Fruit fly (Drosophila melanogaster) whole organism, embryonic: Measurements from ENCODE around the gene CG13898.
A peak's percentile ranks its signal among the peaks of the same experiment; 100 is the strongest.

Source experiments
- Adf1 ChIP-seq: fragments of 200-800 bp; sonication (Bioruptor generic); IDR thresholded peaks from 2 replicates; pipeline ENCODE4 v1.3.6; 2022; ENCODE audit warnings: missing biosample characterization, missing genetic modification characterization
- CG1024 ChIP-seq: fragments of 200-800 bp; sonication (Bioruptor generic); IDR thresholded peaks from 2 replicates; pipeline ENCODE4 v1.3.6; 2022; ENCODE audit warnings: missing biosample characterization, missing genetic modification characterization
- CG10274 ChIP-seq: fragments of 200-800 bp; sonication (Bioruptor generic); optimal IDR thresholded peaks from 3 replicates; lab custom pipeline; 2017; ENCODE audit warnings: missing biosample characterization, mild to moderate bottlenecking, missing genetic modification characterization
- CG10462 ChIP-seq: fragments of 200-800 bp; sonication (Bioruptor generic); optimal IDR thresholded peaks from 2 replicates; lab custom pipeline; 2016; ENCODE audit warnings: missing biosample characterization, missing genetic modification characterization
- CG1233 ChIP-seq: fragments of 200-800 bp; sonication (Bioruptor generic); optimal IDR thresholded peaks from 4 replicates; lab custom pipeline; 2018; ENCODE audit warnings: missing biosample characterization, mild to moderate bottlenecking, missing genetic modification characterization
- CG13123 ChIP-seq: fragments of 200-800 bp; sonication (Bioruptor generic); optimal IDR thresholded peaks from 2 replicates; lab custom pipeline; 2016; ENCODE audit warnings: missing biosample characterization, missing genetic modification characterization
- CG15011 ChIP-seq: fragments of 200-800 bp; sonication (Bioruptor generic); optimal IDR thresholded peaks from 3 replicates; lab custom pipeline; 2018; ENCODE audit warnings: missing biosample characterization, mild to moderate bottlenecking, missing genetic modification characterization
- CG15479 ChIP-seq: fragments of 200-800 bp; sonication (Bioruptor generic); optimal IDR thresholded peaks from 3 replicates; lab custom pipeline; 2019; ENCODE audit warnings: missing biosample characterization, mild to moderate bottlenecking, missing genetic modification characterization, moderate library complexity
- CG1602 ChIP-seq: fragments of 200-800 bp; sonication (Bioruptor generic); optimal IDR thresholded peaks from 3 replicates; lab custom pipeline; 2016; ENCODE audit warnings: missing biosample characterization, missing genetic modification characterization
- CG17359 ChIP-seq: fragments of 200-800 bp; sonication (Bioruptor generic); optimal IDR thresholded peaks from 3 replicates; lab custom pipeline; 2018; ENCODE audit warnings: missing biosample characterization, mild to moderate bottlenecking, missing genetic modification characterization, moderate library complexity
- CG2712 ChIP-seq: fragments of 200-800 bp; optimal IDR thresholded peaks from 3 replicates; lab custom pipeline; 2019; ENCODE audit warnings: missing biosample characterization, mild to moderate bottlenecking, missing genetic modification characterization, moderate library complexity
- CG30431 ChIP-seq: fragments of 200-800 bp; sonication (Bioruptor generic); optimal IDR thresholded peaks from 2 replicates; lab custom pipeline; 2017; ENCODE audit warnings: missing biosample characterization, missing genetic modification characterization
- CG33213 ChIP-seq: fragments of 200-800 bp; sonication (Bioruptor generic); optimal IDR thresholded peaks from 3 replicates; lab custom pipeline; 2016; ENCODE audit warnings: missing biosample characterization, missing genetic modification characterization
- CG4424 ChIP-seq: fragments of 200-800 bp; sonication (Bioruptor generic); optimal IDR thresholded peaks from 3 replicates; lab custom pipeline; 2016; ENCODE audit warnings: missing biosample characterization, missing genetic modification characterization
- CG6175 ChIP-seq: fragments of 200-800 bp; sonication (Bioruptor generic); IDR thresholded peaks from 3 replicates; pipeline ENCODE4 v1.3.6; 2022; ENCODE audit warnings: missing biosample characterization, missing genetic modification characterization
- CG8281 ChIP-seq: fragments of 200-800 bp; sonication (Bioruptor generic); optimal IDR thresholded peaks from 2 replicates; lab custom pipeline; 2018; ENCODE audit warnings: missing biosample characterization, mild to moderate bottlenecking, missing genetic modification characterization, moderate library complexity
- CG8944 ChIP-seq: fragments of 200-800 bp; sonication (Bioruptor generic); optimal IDR thresholded peaks from 3 replicates; lab custom pipeline; 2016; ENCODE audit warnings: missing biosample characterization, missing genetic modification characterization
- CG9932 ChIP-seq: fragments of 200-800 bp; sonication (Bioruptor generic); IDR thresholded peaks from 2 replicates; pipeline ENCODE4 v1.3.6; 2022; ENCODE audit warnings: missing biosample characterization, missing genetic modification characterization
- Dip3 ChIP-seq: fragments of 200-800 bp; sonication (Bioruptor generic); optimal IDR thresholded peaks from 3 replicates; lab custom pipeline; 2016; ENCODE audit warnings: missing biosample characterization, missing genetic modification characterization
- Doc2 ChIP-seq: fragments of 200-800 bp; sonication (Bioruptor generic); IDR thresholded peaks from 2 replicates; pipeline ENCODE4 v1.3.6; 2022; ENCODE audit warnings: missing biosample characterization, missing genetic modification characterization
- E2f2 ChIP-seq: fragments of 200-800 bp; sonication (Bioruptor generic); IDR thresholded peaks from 2 replicates; pipeline ENCODE4 v1.3.6; 2022; ENCODE audit warnings: missing biosample characterization, missing genetic modification characterization
- Eip74EF ChIP-seq, 2 experiments: fragments of 200-800 bp in 1 of 2; fragments of >200 bp in 1 of 2; sonication (Bioruptor generic) in 1 of 2; optimal IDR thresholded peaks; 2 replicates each; lab custom pipeline; 2017 to 2019; ENCODE audit warnings: missing biosample characterization in 2 of 2, missing genetic modification characterization in 2 of 2, mild to moderate bottlenecking in 1 of 2, moderate library complexity in 1 of 2
- Hmr ChIP-seq: fragments of 200-800 bp; sonication (Bioruptor generic); optimal IDR thresholded peaks from 3 replicates; lab custom pipeline; 2017; ENCODE audit warnings: mild to moderate bottlenecking, missing biosample characterization, missing genetic modification reagents, missing genetic modification characterization
- Hmx ChIP-seq: fragments of 200-800 bp; sonication (Bioruptor generic); optimal IDR thresholded peaks from 2 replicates; lab custom pipeline; 2016; ENCODE audit warnings: missing biosample characterization, missing genetic modification characterization
- Lhr ChIP-seq: fragments of 200-800 bp; sonication (Bioruptor generic); optimal IDR thresholded peaks from 3 replicates; lab custom pipeline; 2017; ENCODE audit warnings: mild to moderate bottlenecking, missing biosample characterization, missing genetic modification reagents, missing genetic modification characterization
- NC2α ChIP-seq: fragments of 200-800 bp; sonication (Bioruptor generic); optimal IDR thresholded peaks from 2 replicates; lab custom pipeline; 2016; ENCODE audit warnings: missing biosample characterization, missing genetic modification characterization
- NC2β ChIP-seq: fragments of 200-800 bp; sonication (Bioruptor generic); optimal IDR thresholded peaks from 2 replicates; lab custom pipeline; 2016; ENCODE audit warnings: missing biosample characterization, missing genetic modification characterization
- NFAT ChIP-seq: fragments of 200-800 bp; sonication (Bioruptor generic); IDR thresholded peaks from 2 replicates; pipeline ENCODE4 v1.3.6; 2022; ENCODE audit warnings: missing biosample characterization, missing genetic modification characterization
- NfI ChIP-seq: fragments of 200-800 bp; sonication (Bioruptor generic); optimal IDR thresholded peaks from 3 replicates; lab custom pipeline; 2018; ENCODE audit warnings: missing biosample characterization, mild to moderate bottlenecking, missing genetic modification characterization, moderate library complexity
- Oaz ChIP-seq: fragments of 200-800 bp; sonication (Bioruptor generic); IDR thresholded peaks from 2 replicates; pipeline ENCODE4 v1.3.6; 2022; ENCODE audit warnings: missing biosample characterization, missing genetic modification characterization
- Pdp1 ChIP-seq, 2 experiments: fragments of 200-800 bp; sonication (Bioruptor generic); optimal IDR thresholded peaks; 3 replicates each; lab custom pipeline; 2016; ENCODE audit warnings: missing biosample characterization in 2 of 2, missing genetic modification characterization in 2 of 2, mild to moderate bottlenecking in 1 of 2, moderate library complexity in 1 of 2
- Ravus ChIP-seq: fragments of 200-800 bp; sonication (Bioruptor generic); IDR thresholded peaks from 2 replicates; pipeline ENCODE4 v1.3.6; 2022; ENCODE audit warnings: missing biosample characterization, missing genetic modification characterization
- Rx ChIP-seq: fragments of 200-800 bp; sonication (Bioruptor generic); IDR thresholded peaks from 2 replicates; pipeline ENCODE4 v1.3.6; 2022; ENCODE audit warnings: missing biosample characterization, missing genetic modification characterization
- Scr ChIP-seq: fragments of 200-800 bp; sonication (Bioruptor generic); IDR thresholded peaks from 2 replicates; pipeline ENCODE4 v1.3.6; 2022; ENCODE audit warnings: missing biosample characterization, missing genetic modification characterization; ENCODE audit not compliant: partially characterized antibody
- Taf1 ChIP-seq: fragments of 200-800 bp; sonication (Bioruptor generic); IDR thresholded peaks from 2 replicates; pipeline ENCODE4 v1.3.6; 2022; ENCODE audit warnings: missing biosample characterization, missing genetic modification characterization
- Vsx1 ChIP-seq: fragments of 200-800 bp; sonication (Bioruptor generic); optimal IDR thresholded peaks from 2 replicates; lab custom pipeline; 2017; ENCODE audit warnings: missing biosample characterization, mild to moderate bottlenecking, missing genetic modification characterization, missing genetic modification reagents
- cad ChIP-seq: fragments of >200 bp; optimal IDR thresholded peaks from 2 replicates; lab custom pipeline; 2017; ENCODE audit warnings: missing biosample characterization, missing genetic modification characterization
- cg ChIP-seq: fragments of 200-800 bp; sonication (Bioruptor generic); optimal IDR thresholded peaks from 3 replicates; lab custom pipeline; 2019; ENCODE audit warnings: missing biosample characterization, mild to moderate bottlenecking, missing genetic modification characterization, moderate library complexity
- crc ChIP-seq: fragments of 200-800 bp; sonication (Bioruptor generic); optimal IDR thresholded peaks from 2 replicates; lab custom pipeline; 2016; ENCODE audit warnings: missing biosample characterization, missing genetic modification characterization
- dm ChIP-seq: fragments of 200-800 bp; sonication (Bioruptor generic); optimal IDR thresholded peaks from 3 replicates; lab custom pipeline; 2016; ENCODE audit warnings: missing biosample characterization, missing genetic modification characterization
- dpn ChIP-seq, 2 experiments: fragments of 200-800 bp; sonication (Bioruptor generic); optimal IDR thresholded peaks; 3 replicates each; lab custom pipeline; 2016; ENCODE audit warnings: missing biosample characterization in 2 of 2, missing genetic modification characterization in 2 of 2
- esg ChIP-seq: fragments of 200-800 bp; sonication (Bioruptor generic); conservative IDR thresholded peaks from 2 replicates; pipeline ENCODE4 v1.3.6; 2022; ENCODE audit warnings: missing biosample characterization, missing genetic modification characterization
- gt ChIP-seq: fragments of 200-800 bp; sonication (Bioruptor generic); IDR thresholded peaks from 2 replicates; pipeline ENCODE4 v1.3.6; 2022; ENCODE audit warnings: missing biosample characterization, missing genetic modification characterization
- knrl ChIP-seq: fragments of 200-800 bp; sonication (Bioruptor generic); IDR thresholded peaks from 3 replicates; pipeline ENCODE4 v1.3.6; 2022; ENCODE audit warnings: missing biosample characterization, missing genetic modification characterization; ENCODE audit not compliant: partially characterized antibody
- oc ChIP-seq: fragments of 200-800 bp; sonication (Bioruptor generic); optimal IDR thresholded peaks from 2 replicates; lab custom pipeline; 2018; ENCODE audit warnings: missing biosample characterization, mild to moderate bottlenecking, missing genetic modification characterization, moderate library complexity
- otp ChIP-seq: fragments of 200-800 bp; sonication (Bioruptor generic); IDR thresholded peaks from 3 replicates; pipeline ENCODE4, ENCODE4 v1.3.6; 2022; ENCODE audit warnings: missing biosample characterization, missing genetic modification characterization
- prd ChIP-seq, 3 experiments: fragments of >200 bp in 2 of 3; fragments of 200-800 bp in 1 of 3; sonication (Bioruptor generic) in 1 of 3; optimal IDR thresholded peaks in 2 of 3; IDR thresholded peaks in 1 of 3; 2 replicates in 2 of 3; 3 replicates in 1 of 3; pipeline versions ENCODE4 v1.3.6 to Lab custom; 2017 to 2022; ENCODE audit warnings: missing biosample characterization in 1 of 3, missing genetic modification characterization in 1 of 3
- psq ChIP-seq: fragments of 200-800 bp; sonication (Bioruptor generic); optimal IDR thresholded peaks from 2 replicates; lab custom pipeline; 2017; ENCODE audit warnings: missing biosample characterization, missing genetic modification characterization
- rib ChIP-seq: fragments of 200-800 bp; sonication (Bioruptor generic); IDR thresholded peaks from 2 replicates; pipeline ENCODE4 v1.3.6; 2022; ENCODE audit warnings: missing biosample characterization, missing genetic modification characterization
- sqz ChIP-seq: fragments of 200-800 bp; sonication (Bioruptor generic); optimal IDR thresholded peaks from 3 replicates; lab custom pipeline; 2018; ENCODE audit warnings: missing biosample characterization, mild to moderate bottlenecking, missing genetic modification characterization

Gene CG13898

DNA sequence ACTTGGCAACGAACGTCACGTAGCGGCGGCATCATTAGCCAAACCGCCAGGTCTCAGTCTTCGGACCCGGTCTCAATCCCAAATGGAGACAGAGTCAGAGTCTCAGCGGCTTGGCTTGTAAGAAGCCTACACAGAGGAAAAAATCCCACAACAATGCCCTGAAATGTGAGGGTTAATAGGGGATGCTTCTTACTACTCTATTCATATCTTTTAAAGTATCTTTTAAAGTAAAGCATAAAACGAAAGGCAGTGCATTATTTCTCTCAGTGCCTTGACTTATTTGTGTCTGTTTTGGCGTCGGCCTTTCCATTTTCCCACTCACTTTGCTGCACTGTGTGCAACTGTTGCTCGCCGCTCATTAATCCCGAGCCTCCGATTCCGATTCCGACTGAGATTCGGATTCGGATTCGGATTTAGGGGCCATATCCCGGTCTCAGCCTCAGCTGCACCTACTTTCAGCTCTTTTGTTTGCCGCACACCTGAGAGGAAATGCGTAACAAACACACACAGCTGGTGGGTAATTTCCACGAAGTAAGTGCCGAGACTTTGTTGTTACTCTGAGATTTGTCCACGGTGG lies 41.4 kb downstream of the CG13898 start (continued):
- TF ChIP-seq Hmx (GFP tag; lab: Kevin White, UChicago) (no peak), oc (peak; percentile 92), NC2β (peak; percentile 78), NfI (GFP tag; lab: Kevin White, UChicago) (peak; percentile 65), prd (optimal IDR thresholded peaks at IDR 0.05; lab: Kevin White, UChicago) (no peak), prd (GFP tag; IDR thresholded peaks at IDR 0.05; lab: Robert Waterston, UW) (peak; percentile 96), CG30431 (GFP tag; lab: Kevin White, UChicago) (peak; percentile 80), Dip3 (GFP tag; lab: Kevin White, UChicago) (peak; percentile 25), cg (GFP tag; lab: Kevin White, UChicago) (no peak), cad (GFP tag; lab: Kevin White, UChicago) (no peak), E2f2 (GFP tag; lab: Robert Waterston, UW) (peak; percentile 67), CG10274 (GFP tag; lab: Kevin White, UChicago) (peak; percentile 20), Pdp1 (GFP tag; optimal IDR thresholded peaks at IDR 0.05; lab: Kevin White, UChicago) (peak; percentile 80), CG33213 (GFP tag; lab: Kevin White, UChicago) (peak; percentile 71), CG8944 (GFP tag; lab: Kevin White, UChicago) (peak; percentile 66), CG1233 (GFP tag; lab: Kevin White, UChicago) (peak; percentile 76), Eip74EF (GFP tag; optimal IDR thresholded peaks at IDR 0.05; lab: Kevin White, UChicago) (peak in 1 of 2 experiments; percentile 56), sqz (GFP tag; lab: Kevin White, UChicago) (peak; percentile 49), CG4424 (GFP tag; lab: Kevin White, UChicago) (peak; percentile 82), Scr (GFP tag; lab: Robert Waterston, UW) (no peak), Adf1 (GFP tag; lab: Robert Waterston, UW) (no peak), CG1602 (GFP tag; lab: Kevin White, UChicago) (peak; percentile 81), dpn (GFP tag; optimal IDR thresholded peaks at IDR 0.05; lab: Kevin White, UChicago) (peak; percentile 80 to 84), Ravus (GFP tag; lab: Robert Waterston, UW) (peak; percentile 9; the same call in 1 of the 2 replicates), CG2712 (peak; percentile 89), Rx (GFP tag; lab: Robert Waterston, UW) (peak; percentile 86), CG1024 (peak; percentile 90), knrl (GFP tag; lab: Robert Waterston, UW) (no peak), NC2α (GFP tag; lab: Kevin White, UChicago) (peak; percentile 77), Hmr (GFP tag; lab: Kevin White, UChicago) (peak; percentile 38), dm (peak; percentile 55), NFAT (peak; percentile 34; the same call in 1 of the 2 replicates), CG15011 (peak; percentile 8), esg (GFP tag; lab: Robert Waterston, UW) (peak; percentile 70), CG10462 (GFP tag; lab: Kevin White, UChicago) (peak; percentile 78), Vsx1 (GFP tag; lab: Kevin White, UChicago) (peak; percentile 51), crc (GFP tag; lab: Kevin White, UChicago) (peak; percentile 66), otp (GFP tag; lab: Robert Waterston, UW) (peak; percentile 82), gt (GFP tag; lab: Robert Waterston, UW) (peak; percentile 71), CG8281 (peak; percentile 37), Taf1 (GFP tag; lab: Robert Waterston, UW) (no peak), psq (GFP tag; lab: Kevin White, UChicago) (peak; percentile 53), Doc2 (GFP tag; lab: Robert Waterston, UW) (peak; percentile 58; the same call in 1 of the 2 replicates), Oaz (GFP tag; lab: Robert Waterston, UW) (peak; percentile 50; the same call in 1 of the 2 replicates), rib (GFP tag; lab: Robert Waterston, UW) (no peak), CG17359 (peak; percentile 87), CG15479 (GFP tag; lab: Kevin White, UChicago) (no peak), CG13123 (peak; percentile 24), Lhr (GFP tag; lab: Kevin White, UChicago) (peak; percentile 66), CG6175 (peak; percentile 43; the same call in 1 of the 3 replicates), CG9932 (GFP tag; lab: Robert Waterston, UW) (no peak)
